Fruit fly (Drosophila melanogaster) whole organism, wandering third instar larva: ENCODE data around the gene Or30a.

Experiments used
- Abd-B ChIP-seq: fragments of >200 bp; optimal IDR thresholded peaks from 2 replicates; lab custom pipeline; 2017; ENCODE audit warnings: missing biosample characterization, missing genetic modification characterization
- CG32264 ChIP-seq: fragments of 200-800 bp; sonication (Bioruptor generic); optimal IDR thresholded peaks from 2 replicates; lab custom pipeline; 2016; ENCODE audit warnings: missing biosample characterization, missing genetic modification characterization
- CG9705 ChIP-seq: fragments of 200-800 bp; sonication (Bioruptor generic); optimal IDR thresholded peaks from 2 replicates; lab custom pipeline; 2018; ENCODE audit warnings: missing biosample characterization, mild to moderate bottlenecking, missing genetic modification characterization
- CrebA ChIP-seq: fragments of 200-800 bp; sonication (Bioruptor generic); optimal IDR thresholded peaks from 2 replicates; lab custom pipeline; 2016; ENCODE audit warnings: missing biosample characterization, mild to moderate bottlenecking, missing genetic modification characterization, borderline replicate concordance
- Dfd ChIP-seq: fragments of >200 bp; optimal IDR thresholded peaks from 2 replicates; lab custom pipeline; 2017; ENCODE audit warnings: missing biosample characterization, missing genetic modification characterization
- Dif ChIP-seq: fragments of 200-275, 200-300 bp; sonication (Bioruptor generic); optimal IDR thresholded peaks from 2 replicates; lab custom pipeline; 2018; ENCODE audit warnings: missing biosample characterization, missing genetic modification characterization; ENCODE audit not compliant: partially characterized antibody
- GATAd ChIP-seq: sonication (Bioruptor generic); optimal IDR thresholded peaks from 2 replicates; lab custom pipeline; 2016; ENCODE audit warnings: missing biosample characterization, missing genetic modification characterization
- HLH106 ChIP-seq: fragments of 200-800 bp; optimal IDR thresholded peaks from 3 replicates; lab custom pipeline; 2019; ENCODE audit warnings: missing biosample characterization, mild to moderate bottlenecking, missing genetic modification characterization, moderate library complexity
- Hnf4 ChIP-seq: fragments of 200-800 bp; sonication (Bioruptor generic); optimal IDR thresholded peaks from 2 replicates; lab custom pipeline; 2016; ENCODE audit warnings: missing biosample characterization, mild to moderate bottlenecking, missing genetic modification characterization
- Hr83 ChIP-seq: fragments of 200-300 bp; sonication (Bioruptor generic); optimal IDR thresholded peaks from 2 replicates; lab custom pipeline; 2016; ENCODE audit warnings: missing biosample characterization, mild to moderate bottlenecking, missing genetic modification characterization, moderate library complexity; ENCODE audit not compliant: poor library complexity, severe bottlenecking
- Mio ChIP-seq: sonication (Bioruptor generic); optimal IDR thresholded peaks from 2 replicates; lab custom pipeline; 2016; ENCODE audit warnings: missing biosample characterization, missing genetic modification characterization
- Myc ChIP-seq: fragments of >200 bp; optimal IDR thresholded peaks from 2 replicates; lab custom pipeline; 2017
- N ChIP-seq: fragments of >200 bp; optimal IDR thresholded peaks from 2 replicates; lab custom pipeline; 2018; ENCODE audit warnings: missing biosample characterization, missing external identifiers, missing genetic modification characterization
- OdsH ChIP-seq: fragments of 200-800 bp; sonication (Bioruptor generic); optimal IDR thresholded peaks from 2 replicates; lab custom pipeline; 2016; ENCODE audit warnings: missing biosample characterization, mild to moderate bottlenecking, missing genetic modification characterization
- Rel ChIP-seq, 2 experiments: fragments of 200-800 bp; sonication (Bioruptor generic) in 1 of 2; optimal IDR thresholded peaks; 2 replicates in 1 of 2; 3 replicates in 1 of 2; lab custom pipeline; 2016 to 2019; ENCODE audit warnings: mild to moderate bottlenecking in 2 of 2, missing biosample characterization in 2 of 2, missing genetic modification characterization in 2 of 2, moderate library complexity in 1 of 2
- Sp1 ChIP-seq: fragments of 200-800 bp; sonication (Bioruptor generic); optimal IDR thresholded peaks from 3 replicates; lab custom pipeline; 2019; ENCODE audit warnings: missing biosample characterization, mild to moderate bottlenecking, missing genetic modification characterization, moderate library complexity
- Vsx2 ChIP-seq: fragments of 200-300, 225-300 bp; sonication (Bioruptor generic); optimal IDR thresholded peaks from 2 replicates; lab custom pipeline; 2018; ENCODE audit warnings: missing biosample characterization, missing genetic modification characterization; ENCODE audit not compliant: partially characterized antibody
- br ChIP-seq: fragments of 200-800 bp; sonication (Bioruptor generic); optimal IDR thresholded peaks from 2 replicates; lab custom pipeline; 2016; ENCODE audit warnings: missing biosample characterization, missing genetic modification characterization
- brk ChIP-seq: fragments of 200-800 bp; sonication (Bioruptor generic); optimal IDR thresholded peaks from 2 replicates; lab custom pipeline; 2016; ENCODE audit warnings: missing biosample characterization, mild to moderate bottlenecking, missing genetic modification characterization
- dl ChIP-seq, 2 experiments: fragments of 175-275, 200-275 bp in 1 of 2; fragments of 200-275 bp in 1 of 2; sonication (Bioruptor generic); optimal IDR thresholded peaks; lab custom pipeline; 2018; ENCODE audit warnings: mild to moderate bottlenecking in 2 of 2, missing biosample characterization in 2 of 2, missing genetic modification characterization in 2 of 2, moderate library complexity in 2 of 2; ENCODE audit not compliant: partially characterized antibody in 2 of 2, insufficient read depth in 1 of 2
- dmrt93B ChIP-seq: fragments of 200-800 bp; sonication (Bioruptor generic); optimal IDR thresholded peaks from 2 replicates; lab custom pipeline; 2018; ENCODE audit warnings: missing biosample characterization, mild to moderate bottlenecking, missing genetic modification characterization
- dsf ChIP-seq: sonication (Bioruptor generic); optimal IDR thresholded peaks from 2 replicates; lab custom pipeline; 2016; ENCODE audit warnings: missing biosample characterization, missing genetic modification characterization, borderline replicate concordance
- ey ChIP-seq: fragments of 200-800 bp; sonication (Bioruptor generic); optimal IDR thresholded peaks from 2 replicates; lab custom pipeline; 2016; ENCODE audit warnings: missing biosample characterization, missing genetic modification characterization
- foxo ChIP-seq, 2 experiments: fragments of 200-800 bp; sonication (Bioruptor generic); optimal IDR thresholded peaks; 2 replicates in 1 of 2; 3 replicates in 1 of 2; lab custom pipeline; 2016 to 2017; ENCODE audit warnings: missing biosample characterization in 2 of 2, missing genetic modification characterization in 2 of 2
- fru ChIP-seq: fragments of 200-800 bp; sonication (Bioruptor generic); optimal IDR thresholded peaks from 3 replicates; lab custom pipeline; 2016; ENCODE audit warnings: missing biosample characterization, mild to moderate bottlenecking, missing genetic modification characterization
- jim ChIP-seq: fragments of 175-275, 200-325 bp; sonication (Bioruptor generic); optimal IDR thresholded peaks from 2 replicates; lab custom pipeline; 2016; ENCODE audit warnings: missing biosample characterization, mild to moderate bottlenecking, missing genetic modification characterization
- lola ChIP-seq: fragments of >200 bp; optimal IDR thresholded peaks from 2 replicates; lab custom pipeline; 2017; ENCODE audit warnings: missing biosample characterization, missing genetic modification characterization
- pan ChIP-seq: fragments of >200 bp; optimal IDR thresholded peaks from 2 replicates; lab custom pipeline; 2017
- rgr ChIP-seq: fragments of 200-800 bp; sonication (Bioruptor generic); optimal IDR thresholded peaks from 3 replicates; lab custom pipeline; 2016; ENCODE audit warnings: missing biosample characterization, mild to moderate bottlenecking, missing genetic modification characterization
- sage ChIP-seq: fragments of 200-800 bp; sonication (Bioruptor generic); optimal IDR thresholded peaks from 2 replicates; lab custom pipeline; 2016; ENCODE audit warnings: missing biosample characterization, mild to moderate bottlenecking, missing genetic modification characterization
- sv ChIP-seq: fragments of 200-800 bp; sonication (Bioruptor generic); optimal IDR thresholded peaks from 3 replicates; lab custom pipeline; 2016; ENCODE audit warnings: missing biosample characterization, missing genetic modification characterization
- tai ChIP-seq: sonication (Bioruptor generic); optimal IDR thresholded peaks from 2 replicates; lab custom pipeline; 2016; ENCODE audit warnings: missing biosample characterization, missing genetic modification characterization
- woc ChIP-seq: sonication (Bioruptor generic); optimal IDR thresholded peaks from 2 replicates; lab custom pipeline; 2016; ENCODE audit warnings: missing biosample characterization, mild to moderate bottlenecking, missing genetic modification characterization

Gene Or30a

DNA sequence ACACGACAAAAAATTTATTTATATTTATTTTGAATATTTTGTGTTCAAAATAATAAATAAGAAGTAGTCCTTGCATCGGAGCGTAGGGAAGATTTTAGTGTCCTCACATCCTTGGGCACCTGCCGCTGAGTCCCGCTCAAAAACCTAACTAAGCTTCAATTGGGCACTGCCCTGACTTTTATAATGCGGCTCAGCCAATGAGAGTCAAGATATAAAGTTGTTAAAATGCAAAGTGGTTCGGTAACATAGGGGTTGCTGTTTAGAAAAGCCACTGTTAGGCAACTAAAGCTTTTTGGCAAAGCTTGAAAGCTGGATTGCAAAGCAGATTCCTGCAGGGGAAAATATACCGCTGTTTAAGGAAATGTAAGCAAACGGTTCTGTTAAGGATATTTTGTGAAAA lies 28.9 kb upstream of the Or30a start:
- TF ChIP-seq N (GFP tag; lab: Kevin White, UChicago) (no peak), br (GFP tag; lab: Kevin White, UChicago) (no peak), sv (GFP tag; lab: Kevin White, UChicago) (no peak), pan (lab: Kevin White, UChicago) (no peak), dmrt93B (no peak), tai (GFP tag; lab: Kevin White, UChicago) (no peak), jim (no peak), Hnf4 (no peak), Myc (lab: Kevin White, UChicago) (no peak), Sp1 (no peak), lola (GFP tag; lab: Kevin White, UChicago) (no peak), dsf (GFP tag; lab: Kevin White, UChicago) (no peak), OdsH (GFP tag; lab: Kevin White, UChicago) (no peak), dl (GFP tag; optimal IDR thresholded peaks at IDR 0.05; lab: Kevin White, UChicago; ENCODE audit: insufficient read depth in 1 of 2, partially characterized antibody in 2 of 2) (no peak), sage (GFP tag; lab: Kevin White, UChicago) (no peak), foxo (GFP tag; optimal IDR thresholded peaks at IDR 0.05; lab: Kevin White, UChicago) (no peak)
- TF ChIP-seq, all 38 proteins: peak for 0

DNA sequence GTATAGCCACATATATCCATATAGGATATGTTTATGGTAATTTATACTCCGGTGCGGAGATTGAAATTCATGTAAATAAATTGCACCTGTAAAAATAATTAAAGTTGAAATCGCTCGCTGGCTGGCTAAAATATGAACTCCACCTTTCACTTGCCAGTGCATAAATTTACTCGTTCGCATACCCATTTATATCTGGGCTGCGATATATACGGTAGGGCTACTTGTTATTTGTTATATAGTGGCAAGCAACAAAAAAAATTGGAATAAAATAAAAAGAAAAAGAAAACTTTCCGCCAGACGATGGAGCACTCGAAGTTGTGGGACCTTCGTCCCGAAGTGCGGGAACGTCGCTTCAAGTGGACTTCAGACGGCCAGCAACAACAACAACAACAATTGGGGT lies 27.8 kb upstream of the Or30a start, which contains the start of gene Toll-4:
Gene Toll-4 (plus strand): TSS at position 301 of the 400 bp plus-strand sequence.
- TF ChIP-seq CrebA (no peak), br (GFP tag; lab: Kevin White, UChicago) (no peak)

DNA sequence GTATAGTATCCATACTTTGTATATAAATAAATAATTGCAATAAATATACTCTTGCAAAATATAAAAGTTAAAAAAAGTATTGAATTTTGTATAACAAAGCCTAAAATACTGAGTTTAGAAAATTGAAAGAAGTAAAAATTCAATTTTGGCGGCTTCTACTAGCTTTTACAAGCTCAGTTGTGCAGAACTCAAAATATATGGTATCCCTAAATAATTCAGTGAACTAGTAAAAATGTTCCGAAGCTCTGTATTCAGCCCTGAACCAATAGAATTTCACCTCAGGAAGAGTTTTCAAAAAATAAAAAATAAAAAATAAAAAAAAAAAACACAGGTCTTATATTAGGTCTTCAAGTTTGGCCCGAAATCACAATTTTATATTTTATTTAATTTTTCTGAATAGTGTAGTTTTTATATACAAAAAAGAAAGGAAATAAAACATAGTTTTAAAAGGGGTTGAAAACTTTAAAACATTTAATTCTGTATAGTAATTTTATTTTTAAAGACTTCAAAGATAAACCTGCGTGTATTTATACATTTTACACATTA lies 22.0 kb upstream of the Or30a start:
- TF ChIP-seq lola (GFP tag; lab: Kevin White, UChicago) (no peak), Dif (peak; percentile 38)

DNA sequence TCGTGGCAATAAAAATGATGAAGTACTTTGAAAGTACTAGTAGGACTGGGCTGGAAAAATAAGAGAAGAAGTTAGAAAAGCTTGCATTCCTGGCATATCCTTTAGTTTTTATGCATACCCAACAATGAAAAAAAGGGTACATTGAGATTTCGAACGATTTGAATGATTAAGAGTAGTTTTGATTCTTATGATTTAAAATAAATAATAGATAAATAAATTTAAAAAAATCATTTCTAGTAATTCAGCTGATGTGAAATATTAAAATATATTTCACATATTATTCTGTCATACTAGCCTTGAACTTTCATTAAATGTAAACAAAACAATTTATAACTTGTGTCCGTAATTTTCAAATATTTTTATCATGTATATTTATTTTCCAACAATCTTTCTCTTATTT lies 14.4 kb upstream of the Or30a start, which contains the start of gene CG31609:
Gene CG31609 (plus strand): TSS at position 301 of the 400 bp plus-strand sequence.
- TF ChIP-seq Dfd (GFP tag; lab: Kevin White, UChicago) (no peak), tai (GFP tag; lab: Kevin White, UChicago) (no peak), HLH106 (tag; lab: Kevin White, UChicago) (no peak), CG32264 (no peak), lola (GFP tag; lab: Kevin White, UChicago) (no peak), Mio (GFP tag; lab: Kevin White, UChicago) (no peak), Rel (GFP tag; optimal IDR thresholded peaks at IDR 0.05; lab: Kevin White, UChicago) (no peak), Rel (tag; optimal IDR thresholded peaks at IDR 0.05; lab: Kevin White, UChicago) (no peak), CrebA (no peak), rgr (GFP tag; lab: Kevin White, UChicago) (no peak), OdsH (GFP tag; lab: Kevin White, UChicago) (no peak), Hr83 (GFP tag; lab: Kevin White, UChicago) (no peak), ey (GFP tag; lab: Kevin White, UChicago) (no peak), woc (GFP tag; lab: Kevin White, UChicago) (no peak), fru (no peak), CG9705 (GFP tag; lab: Kevin White, UChicago) (no peak), brk (GFP tag; lab: Kevin White, UChicago) (no peak)

DNA sequence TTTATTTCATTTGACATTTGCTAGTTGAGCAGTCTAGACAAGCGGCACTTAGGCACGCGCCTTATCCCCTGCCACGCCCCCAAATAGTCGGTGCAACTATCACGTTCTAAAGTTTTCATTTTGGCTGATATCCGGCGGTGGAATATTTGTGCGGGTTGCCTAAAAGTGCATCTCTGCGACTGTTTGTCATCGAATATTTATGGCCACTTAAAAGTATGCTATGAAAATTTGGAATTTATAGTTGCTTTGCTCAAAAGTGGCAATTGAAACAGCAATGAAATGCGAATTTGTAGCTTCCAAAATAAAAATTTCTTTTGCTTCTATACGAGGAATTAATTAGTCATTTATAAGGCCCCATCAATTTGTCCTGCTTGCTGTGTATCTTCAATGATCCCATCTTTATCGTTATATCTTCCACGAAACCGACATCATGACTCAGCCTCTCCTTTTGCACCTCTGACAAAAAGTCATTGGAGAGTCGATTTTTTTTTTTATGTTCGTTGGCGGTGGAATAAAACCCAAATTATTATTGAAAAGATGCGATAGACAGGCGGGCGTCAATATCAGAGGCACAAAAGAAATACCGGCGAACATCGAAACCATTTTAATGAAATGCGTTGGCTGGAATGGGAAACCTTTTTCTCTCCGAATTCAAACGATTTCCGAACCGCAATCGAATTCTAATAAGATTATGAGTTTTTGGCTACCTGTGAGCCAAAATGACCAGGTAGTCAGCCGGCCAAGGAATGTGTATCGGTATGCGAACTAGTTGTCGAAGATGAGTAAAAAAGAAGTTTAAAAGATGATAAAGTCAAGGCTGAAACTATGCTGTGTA lies 9.1 kb downstream of the Or30a start:
- TF ChIP-seq Vsx2 (GFP tag; lab: Kevin White, UChicago) (peak; percentile 6), N (GFP tag; lab: Kevin White, UChicago) (peak; percentile 60), GATAd (GFP tag; lab: Kevin White, UChicago) (no peak), pan (lab: Kevin White, UChicago) (no peak), foxo (GFP tag; optimal IDR thresholded peaks at IDR 0.05; lab: Kevin White, UChicago) (no peak), woc (GFP tag; lab: Kevin White, UChicago) (no peak), Abd-B (GFP tag; lab: Kevin White, UChicago) (no peak), dsf (GFP tag; lab: Kevin White, UChicago) (no peak), Myc (lab: Kevin White, UChicago) (peak; percentile 66), Dif (peak; percentile 6), sage (GFP tag; lab: Kevin White, UChicago) (no peak), Sp1 (no peak)
- TF ChIP-seq, all 38 proteins: peak for 4
